Fruit fly (Drosophila melanogaster): ENCODE results near the gene wnd.

- TF ChIP-seq GATAd (GFP tag; optimal IDR thresholded peaks at IDR 0.05) (no peak), woc (GFP tag; optimal IDR thresholded peaks at IDR 0.05) (no peak), Sp1 (GFP tag; optimal IDR thresholded peaks at IDR 0.05) (no peak), pan (optimal IDR thresholded peaks at IDR 0.05) (no peak), dmrt93B (GFP tag; optimal IDR thresholded peaks at IDR 0.05) (no peak), Abd-B (GFP tag; optimal IDR thresholded peaks at IDR 0.05) (no peak), Mio (GFP tag; optimal IDR thresholded peaks at IDR 0.05) (no peak)
These were observed 47.9 kb upstream of the wnd start for dm6 chr3L:19683520-19683919.

All from whole organism, wandering third instar larva.